Worm (Caenorhabditis elegans) whole organism, L3 larva: ENCODE measurements around the gene srh-257.

Experiments used
- R02D3.7 ChIP-seq: fragments of 150-350 bp; optimal IDR thresholded peaks from 2 replicates; lab custom pipeline; 2014; ENCODE audit warnings: missing biosample characterization, missing genetic modification characterization
- aly-2 ChIP-seq: fragments of 150-350 bp; optimal IDR thresholded peaks from 2 replicates; lab custom pipeline; 2014; ENCODE audit warnings: missing biosample characterization, missing genetic modification characterization
- ama-1 ChIP-seq: fragments of 150-350 bp; optimal IDR thresholded peaks from 2 replicates; lab custom pipeline; 2018
- ceh-16 ChIP-seq: sonication (generic microtip); optimal IDR thresholded peaks from 2 replicates; lab custom pipeline; 2017; ENCODE audit warnings: missing biosample characterization, missing genetic modification characterization
- ceh-28 ChIP-seq: fragments of 150-350 bp; optimal IDR thresholded peaks from 2 replicates; lab custom pipeline; 2014; ENCODE audit warnings: missing biosample characterization, missing genetic modification reagents, missing genetic modification characterization
- ceh-82 ChIP-seq: fragments of 150-350 bp; optimal IDR thresholded peaks from 2 replicates; lab custom pipeline; 2014; ENCODE audit warnings: missing biosample characterization, missing genetic modification characterization
- ceh-9 ChIP-seq: sonication (generic microtip); optimal IDR thresholded peaks from 2 replicates; lab custom pipeline; 2018; ENCODE audit warnings: missing biosample characterization, missing genetic modification characterization
- daf-12 ChIP-seq: fragments of 150-350 bp; optimal IDR thresholded peaks from 2 replicates; lab custom pipeline; 2014; ENCODE audit warnings: missing biosample characterization, missing genetic modification reagents, missing genetic modification characterization
- egl-27 ChIP-seq: sonication (generic microtip); optimal IDR thresholded peaks from 4 replicates; lab custom pipeline; 2017; ENCODE audit warnings: missing biosample characterization, missing genetic modification reagents, missing genetic modification characterization
- elt-1 ChIP-seq: fragments of 150-350 bp; optimal IDR thresholded peaks from 2 replicates; lab custom pipeline; 2014; ENCODE audit warnings: missing biosample characterization, missing genetic modification characterization
- elt-2 ChIP-seq: sonication (generic microtip); optimal IDR thresholded peaks from 2 replicates; lab custom pipeline; 2016; ENCODE audit warnings: missing genetic modification reagents, mild to moderate bottlenecking, missing genetic modification characterization, missing compliant biosample characterization
- elt-3 ChIP-seq, 3 experiments: fragments of 150-350 bp in 1 of 3; sonication (generic microtip) in 2 of 3; optimal IDR thresholded peaks; 2 replicates in 2 of 3; 4 replicates in 1 of 3; lab custom pipeline; 2014 to 2017; ENCODE audit warnings: missing biosample characterization in 3 of 3, missing genetic modification characterization in 3 of 3
- eor-1 ChIP-seq, 2 experiments: fragments of 150-350 bp; optimal IDR thresholded peaks; 2 replicates each; lab custom pipeline; 2014 to 2018; ENCODE audit warnings: missing biosample characterization in 2 of 2, missing genetic modification characterization in 2 of 2
- fkh-10 ChIP-seq: sonication (generic microtip); optimal IDR thresholded peaks from 2 replicates; lab custom pipeline; 2017; ENCODE audit warnings: missing biosample characterization, missing genetic modification reagents, missing genetic modification characterization
- fkh-2 ChIP-seq: fragments of 150-350 bp; optimal IDR thresholded peaks from 2 replicates; lab custom pipeline; 2014; ENCODE audit warnings: missing biosample characterization, missing genetic modification reagents, missing genetic modification characterization
- fos-1 ChIP-seq: fragments of 150-350 bp; optimal IDR thresholded peaks from 2 replicates; lab custom pipeline; 2014; ENCODE audit warnings: missing biosample characterization, missing genetic modification characterization
- hmg-11 ChIP-seq: sonication (generic microtip); optimal IDR thresholded peaks from 2 replicates; lab custom pipeline; 2016; ENCODE audit warnings: missing genetic modification characterization, missing compliant biosample characterization
- jun-1 ChIP-seq: fragments of 150-350 bp; optimal IDR thresholded peaks from 2 replicates; lab custom pipeline; 2014; ENCODE audit warnings: missing biosample characterization, missing genetic modification reagents, missing genetic modification characterization
- lin-15B ChIP-seq: fragments of 150-350 bp; optimal IDR thresholded peaks from 2 replicates; lab custom pipeline; 2014; ENCODE audit warnings: missing biosample characterization, missing genetic modification characterization
- lsy-12 ChIP-seq: sonication (generic microtip); optimal IDR thresholded peaks from 2 replicates; lab custom pipeline; 2016; ENCODE audit warnings: mild to moderate bottlenecking, missing genetic modification characterization, missing compliant biosample characterization
- mml-1 ChIP-seq: fragments of 150-350 bp; sonication (generic microtip); optimal IDR thresholded peaks from 3 replicates; lab custom pipeline; 2014; ENCODE audit warnings: missing biosample characterization, missing genetic modification characterization
- nhr-11 ChIP-seq: fragments of 150-350 bp; optimal IDR thresholded peaks from 2 replicates; lab custom pipeline; 2014; ENCODE audit warnings: missing biosample characterization, missing genetic modification characterization
- nhr-12 ChIP-seq: fragments of 150-350 bp; optimal IDR thresholded peaks from 2 replicates; lab custom pipeline; 2014; ENCODE audit warnings: missing biosample characterization, missing genetic modification characterization
- nhr-23 ChIP-seq: fragments of 150-350 bp; optimal IDR thresholded peaks from 2 replicates; lab custom pipeline; 2014; ENCODE audit warnings: missing biosample characterization, missing genetic modification reagents, missing genetic modification characterization
- nhr-237 ChIP-seq: fragments of 150-350 bp; optimal IDR thresholded peaks from 2 replicates; lab custom pipeline; 2014; ENCODE audit warnings: missing biosample characterization, missing genetic modification characterization
- nhr-25 ChIP-seq: sonication (generic microtip); optimal IDR thresholded peaks from 2 replicates; lab custom pipeline; 2017; ENCODE audit warnings: missing biosample characterization, missing genetic modification characterization
- nhr-77 ChIP-seq: fragments of 150-350 bp; optimal IDR thresholded peaks from 2 replicates; lab custom pipeline; 2014; ENCODE audit warnings: missing biosample characterization, missing genetic modification characterization
- pha-4 ChIP-seq: fragments of 150-350 bp; optimal IDR thresholded peaks from 2 replicates; lab custom pipeline; 2014; ENCODE audit warnings: missing biosample characterization, missing genetic modification reagents, missing genetic modification characterization
- pqm-1 ChIP-seq: fragments of 150-350 bp; optimal IDR thresholded peaks from 2 replicates; lab custom pipeline; 2017; ENCODE audit warnings: missing biosample characterization, missing genetic modification characterization, inconsistent platforms
- skn-1 ChIP-seq: fragments of 150-350 bp; optimal IDR thresholded peaks from 2 replicates; lab custom pipeline; 2014; ENCODE audit warnings: missing biosample characterization, missing genetic modification characterization
- snpc-4 ChIP-seq: fragments of 150-350 bp; optimal IDR thresholded peaks from 2 replicates; lab custom pipeline; 2014; ENCODE audit warnings: missing biosample characterization, missing genetic modification characterization
- zag-1 ChIP-seq: fragments of 150-350 bp; optimal IDR thresholded peaks from 2 replicates; lab custom pipeline; 2014; ENCODE audit warnings: missing biosample characterization, missing genetic modification characterization
- ztf-4 ChIP-seq: fragments of 150-350 bp; optimal IDR thresholded peaks from 2 replicates; lab custom pipeline; 2014; ENCODE audit warnings: missing biosample characterization, missing genetic modification characterization

srh-257 gene

DNA sequence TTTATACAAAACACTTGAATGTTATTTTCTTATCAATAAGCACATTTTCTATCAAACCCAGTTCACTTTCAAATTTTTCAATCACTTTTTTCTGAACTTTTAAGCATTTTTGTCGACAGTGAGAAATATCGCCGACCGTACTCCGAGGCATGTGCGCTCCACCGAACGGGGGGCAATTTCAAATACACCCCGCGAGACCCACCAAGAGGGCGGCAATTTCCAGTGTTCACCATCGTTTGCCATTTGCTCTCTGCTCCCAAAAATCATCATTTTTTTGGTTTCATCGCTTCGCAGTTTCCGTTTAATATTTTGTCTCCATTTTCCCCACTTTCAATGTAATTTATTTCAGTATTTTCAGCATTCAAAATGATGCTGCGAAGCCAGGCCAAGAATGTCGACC is 11.7 kb upstream of the srh-257 start, which contains the start of gene cyb-3:
Gene cyb-3 (plus strand): TSS at position 350 of the 400 bp plus-strand sequence.
- no peak for TF ChIP-seq ceh-28
- no peak for TF ChIP-seq nhr-12
- no peak for TF ChIP-seq ceh-82 (tag; lab: Kevin White, UChicago)
- TF ChIP-seq nhr-23 (tag; lab: Kevin White, UChicago): no peak
- TF ChIP-seq zag-1 (tag; lab: Kevin White, UChicago): no peak
- TF ChIP-seq elt-1 (tag; lab: Kevin White, UChicago): no peak
- no peak for TF ChIP-seq ztf-4 (tag; lab: Kevin White, UChicago)
- no peak for TF ChIP-seq hmg-11 (tag; lab: Kevin White, UChicago)
- TF ChIP-seq fkh-10: no peak
- no peak for TF ChIP-seq jun-1 (tag; lab: Kevin White, UChicago)
- TF ChIP-seq pha-4 (tag; lab: Kevin White, UChicago): no peak
- no peak for TF ChIP-seq egl-27
- no peak for TF ChIP-seq nhr-237 (tag; lab: Kevin White, UChicago)
- no peak for TF ChIP-seq nhr-25 (tag; lab: Kevin White, UChicago)
- no peak for TF ChIP-seq daf-12 (tag; lab: Kevin White, UChicago)
- no peak for TF ChIP-seq lin-15B (tag; lab: Kevin White, UChicago)
- TF ChIP-seq elt-2 (tag; lab: Kevin White, UChicago): no peak
- TF ChIP-seq R02D3.7 (tag; lab: Kevin White, UChicago): no peak
- no peak for TF ChIP-seq fos-1 (tag; lab: Kevin White, UChicago)

DNA sequence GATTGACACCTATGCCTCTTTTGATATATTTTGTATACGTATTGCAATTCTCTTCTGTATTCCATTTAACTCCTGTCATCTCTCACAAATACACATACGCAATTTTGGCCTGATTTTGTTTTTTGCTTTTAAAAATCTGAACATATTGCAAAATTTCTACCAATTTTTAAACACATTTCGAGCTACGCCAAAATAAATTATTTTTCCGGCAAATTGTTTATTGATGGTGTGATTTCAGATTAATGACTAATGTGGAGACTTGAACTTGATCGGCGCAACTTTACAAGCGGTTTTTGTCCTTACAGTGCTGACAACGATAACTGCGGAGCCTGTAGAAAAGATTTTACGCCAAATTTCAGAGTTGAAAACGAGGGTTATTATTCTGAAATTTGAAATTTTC is 9.9 kb upstream of the srh-257 start:
- TF ChIP-seq pqm-1 (tag; lab: Kevin White, UChicago) (no peak), daf-12 (tag; lab: Kevin White, UChicago) (no peak), nhr-77 (tag; lab: Kevin White, UChicago) (no peak), fkh-10 (no peak), eor-1 (tag; optimal IDR thresholded peaks at IDR 0.05; lab: Kevin White, UChicago) (no peak)

DNA sequence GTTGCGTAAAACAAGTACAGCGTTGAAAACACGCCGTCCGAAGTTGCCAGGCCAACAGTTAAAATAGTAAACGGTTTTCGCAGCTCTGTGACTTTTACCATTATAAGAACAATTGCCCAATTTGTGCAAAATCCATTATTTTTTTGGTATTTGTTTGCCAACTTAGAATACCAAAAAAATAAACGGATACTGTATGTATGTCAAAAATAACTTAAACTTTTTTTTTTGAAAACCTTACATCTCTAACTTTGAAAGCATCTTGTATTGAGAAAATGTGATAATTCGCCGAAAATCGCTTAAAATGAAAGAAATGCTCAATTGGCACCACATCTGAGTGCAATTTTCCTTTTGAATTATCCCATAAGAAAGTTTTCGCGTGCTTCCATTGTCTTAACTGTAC is 8.3 kb upstream of the srh-257 start, which contains the start of gene fbxa-199:
Gene fbxa-199 (minus strand): TSS at position 101 of the 400 bp plus-strand sequence.
- no peak for TF ChIP-seq elt-2 (tag; lab: Kevin White, UChicago)
- no peak for TF ChIP-seq fos-1 (tag; lab: Kevin White, UChicago)
- TF ChIP-seq fkh-2 (tag; lab: Kevin White, UChicago): no peak
- no peak for TF ChIP-seq nhr-12
- no peak for TF ChIP-seq elt-1 (tag; lab: Kevin White, UChicago)

DNA sequence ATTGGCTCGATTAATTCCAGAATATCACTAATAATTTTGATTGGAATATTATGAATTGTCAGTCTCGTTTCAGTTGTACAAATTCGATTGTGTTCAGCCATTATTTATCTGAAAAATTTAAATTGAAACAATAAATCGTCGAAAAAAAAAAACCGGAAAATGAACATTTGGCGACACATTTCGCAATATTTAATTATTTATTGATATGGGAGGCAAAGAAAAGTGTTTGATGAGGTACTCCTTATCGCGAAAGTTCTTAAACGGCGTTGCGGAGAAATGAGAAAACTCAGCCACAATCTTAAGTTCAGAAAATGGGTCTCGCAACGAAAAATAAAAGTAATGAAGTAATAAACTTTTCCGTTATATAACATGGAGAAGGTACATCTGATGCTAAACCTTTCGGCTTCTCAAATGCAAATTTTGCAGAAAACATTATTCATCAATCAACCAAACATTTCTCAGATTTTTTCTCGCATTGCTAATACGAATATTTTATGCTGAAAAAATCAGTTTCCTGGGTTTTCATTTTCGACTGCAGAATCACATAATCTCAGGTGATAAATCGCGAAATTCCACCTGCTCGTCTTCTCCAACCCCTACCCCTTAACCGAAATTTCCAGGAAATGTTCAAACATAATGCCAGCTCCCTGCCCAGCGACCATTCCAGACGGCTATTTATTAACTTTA is 7.2 kb upstream of the srh-257 start, which contains the start of the genes T06E6.15 and sri-7:
Gene T06E6.15 (minus strand): TSS at position 101 of the 687 bp plus-strand sequence.
Gene sri-7 (plus strand): TSS at position 637 of the 687 bp plus-strand sequence.
- TF ChIP-seq aly-2: no peak

DNA sequence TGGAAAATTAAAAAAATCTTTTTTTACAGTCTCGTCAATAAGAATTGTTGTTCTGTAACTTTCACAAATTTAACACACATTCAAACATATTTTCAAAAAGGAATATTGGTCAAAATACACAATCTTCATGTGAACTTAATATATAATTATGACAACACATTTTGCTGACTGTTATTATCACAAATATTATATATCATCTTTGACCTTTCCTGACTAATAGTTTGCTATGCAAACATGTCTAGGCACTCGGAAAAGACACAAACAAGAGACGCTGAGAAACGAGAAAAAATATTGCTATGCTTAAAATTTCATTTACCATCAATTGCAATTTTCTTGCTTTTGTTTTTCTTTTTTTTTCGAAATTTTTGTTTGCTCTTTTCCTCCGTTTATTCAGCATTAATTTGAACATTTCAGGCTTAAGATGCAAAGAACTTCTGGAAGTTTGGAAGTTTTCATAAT is 5.1 kb upstream of the srh-257 start, which contains the start of gene fbxa-135:
Gene fbxa-135 (plus strand): TSS at position 409 of the 459 bp plus-strand sequence.
- TF ChIP-seq pha-4 (tag; lab: Kevin White, UChicago) (peak; percentile 41), mml-1 (tag; lab: Kevin White, UChicago) (no peak)

DNA sequence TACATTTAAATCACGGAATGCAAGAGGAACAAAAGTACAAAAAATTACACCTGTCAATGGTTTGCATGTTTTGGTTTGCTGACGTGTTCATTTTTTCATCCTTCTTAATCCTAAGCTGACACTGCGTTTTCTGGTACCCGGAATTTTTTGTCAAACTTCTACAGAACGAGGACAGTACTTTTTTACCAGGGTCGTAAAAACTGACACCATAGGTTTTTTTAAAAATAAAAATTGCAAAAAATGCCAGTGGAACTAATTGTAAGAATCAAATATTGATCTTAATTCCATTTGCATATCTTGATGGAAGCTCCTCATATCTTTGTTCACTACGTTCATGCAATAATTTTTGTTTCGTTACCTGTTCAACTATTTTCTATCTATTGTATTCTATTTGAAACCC is 2.2 kb upstream of the srh-257 start, which contains the start of gene srh-258:
Gene srh-258 (plus strand): TSS at position 301 of the 400 bp plus-strand sequence.
- no peak for TF ChIP-seq lin-15B (tag; lab: Kevin White, UChicago)
- TF ChIP-seq lsy-12: no peak
- no peak for TF ChIP-seq ama-1 (lab: Kevin White, UChicago)
- TF ChIP-seq ztf-4 (tag; lab: Kevin White, UChicago): no peak
- no peak for TF ChIP-seq ceh-16 (tag; lab: Kevin White, UChicago)
- no peak for TF ChIP-seq zag-1 (tag; lab: Kevin White, UChicago)
- no peak for TF ChIP-seq mml-1 (tag; lab: Kevin White, UChicago)
- TF ChIP-seq daf-12 (tag; lab: Kevin White, UChicago): no peak
- TF ChIP-seq nhr-11 (tag; lab: Kevin White, UChicago): no peak
- TF ChIP-seq elt-1 (tag; lab: Kevin White, UChicago): no peak
- TF ChIP-seq ceh-9 (tag; lab: Kevin White, UChicago): no peak
- no peak for TF ChIP-seq snpc-4 (tag; lab: Kevin White, UChicago)
- TF ChIP-seq egl-27: no peak
- no peak for TF ChIP-seq jun-1 (tag; lab: Kevin White, UChicago)
- TF ChIP-seq skn-1 (tag; lab: Kevin White, UChicago): no peak
- TF ChIP-seq elt-3 (tag; optimal IDR thresholded peaks at IDR 0.05; lab: Kevin White, UChicago): no peak
- no peak for TF ChIP-seq fos-1 (tag; lab: Kevin White, UChicago)
- no peak for TF ChIP-seq eor-1 (tag; optimal IDR thresholded peaks at IDR 0.05; lab: Kevin White, UChicago)
- TF ChIP-seq ceh-82 (tag; lab: Kevin White, UChicago): no peak
- TF ChIP-seq, all 47 proteins: peak for 0
